Fruit fly (Drosophila melanogaster) whole organism, embryonic: ENCODE measurements around the gene CG15142.

Experiments used
- CG3163 ChIP-seq: fragments of 200-800 bp; sonication (Bioruptor generic); optimal IDR thresholded peaks from 3 replicates; lab custom pipeline; 2016; ENCODE audit warnings: missing biosample characterization, missing genetic modification characterization
- H2.0 ChIP-seq: fragments of 200-800 bp; sonication (Bioruptor generic); IDR thresholded peaks from 2 replicates; pipeline ENCODE4 v1.3.6; 2022; ENCODE audit warnings: missing biosample characterization, missing genetic modification characterization
- Mrtf ChIP-seq: fragments of 200-800 bp; sonication (Bioruptor generic); IDR thresholded peaks from 3 replicates; pipeline ENCODE4 v1.3.6; 2022; ENCODE audit warnings: missing biosample characterization, missing genetic modification characterization
- cg ChIP-seq: fragments of 200-800 bp; sonication (Bioruptor generic); optimal IDR thresholded peaks from 3 replicates; lab custom pipeline; 2019; ENCODE audit warnings: missing biosample characterization, mild to moderate bottlenecking, missing genetic modification characterization, moderate library complexity
- dati ChIP-seq: fragments of 200-800 bp; sonication (Bioruptor generic); IDR thresholded peaks from 2 replicates; pipeline ENCODE4 v1.3.6; 2022; ENCODE audit warnings: missing biosample characterization, missing genetic modification characterization
- dmrt11E ChIP-seq: fragments of 200-800 bp; sonication (Bioruptor generic); optimal IDR thresholded peaks from 3 replicates; lab custom pipeline; 2018; ENCODE audit warnings: missing biosample characterization, mild to moderate bottlenecking, missing genetic modification characterization, moderate library complexity
- tap ChIP-seq: fragments of 200-800 bp; optimal IDR thresholded peaks from 3 replicates; lab custom pipeline; 2019; ENCODE audit warnings: missing biosample characterization, mild to moderate bottlenecking, missing genetic modification characterization, moderate library complexity

DNA sequence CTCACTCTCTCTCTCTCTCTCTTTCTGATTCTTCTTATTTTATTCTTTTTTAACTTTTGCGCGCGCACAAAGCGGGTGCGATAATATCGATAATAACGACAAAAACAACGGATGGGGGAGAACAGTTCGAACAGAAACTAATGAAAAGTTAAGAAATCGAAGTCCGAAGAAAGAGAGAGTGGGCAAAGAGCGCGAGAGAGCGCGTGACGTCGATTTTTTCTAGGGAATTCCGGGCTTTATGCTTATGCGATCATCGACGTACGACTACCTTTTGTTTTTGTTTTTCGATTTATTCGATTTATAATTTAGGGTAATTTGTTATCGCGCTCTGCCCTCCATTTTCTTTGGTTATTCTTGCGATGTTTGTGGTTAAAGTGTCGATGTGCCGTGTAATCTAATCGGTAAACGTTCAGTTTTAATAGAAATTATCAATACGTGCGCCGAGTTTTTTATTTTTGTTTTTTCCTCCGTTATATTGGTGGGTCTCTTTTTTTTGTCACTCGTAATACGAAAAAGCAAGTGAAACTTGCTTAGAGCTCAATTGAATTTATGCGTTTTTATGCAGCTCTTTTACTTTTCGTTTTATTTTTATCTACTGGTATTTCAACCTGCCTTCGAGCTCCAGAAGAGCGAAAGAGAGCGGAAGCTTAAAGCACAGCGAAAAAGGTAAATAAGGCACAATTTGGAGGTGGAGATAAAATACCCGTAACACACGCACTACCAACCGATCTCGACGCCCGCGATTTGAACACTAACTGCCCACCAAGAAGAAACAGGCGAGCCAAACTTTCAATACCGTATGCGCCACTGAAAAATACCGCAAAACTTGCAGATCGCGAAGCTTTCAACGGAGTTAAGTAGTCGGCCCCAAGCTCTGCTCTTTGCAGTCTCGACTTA, 48.8 kb downstream of the CG15142 start, which contains the start of gene dl:
- no peak for TF ChIP-seq cg (GFP tag; lab: Kevin White, UChicago)
- TF ChIP-seq Mrtf (GFP tag; lab: Robert Waterston, UW) = no peak
- TF ChIP-seq CG3163 = peak; percentile 90
- TF ChIP-seq H2.0 (GFP tag; lab: Robert Waterston, UW) = no peak
- no peak for TF ChIP-seq dmrt11E
- no peak for TF ChIP-seq dati (GFP tag; lab: Robert Waterston, UW)
- TF ChIP-seq tap (tag; lab: Kevin White, UChicago) = no peak
